Fruit fly (Drosophila melanogaster): Measurements from ENCODE around the gene CG32023.

Gene CG32023

dm6 chr3L:8823730-8824374 lies 19.9 kb upstream of the CG32023 start (continued):
- TF ChIP-seq CG1621 (tag; optimal IDR thresholded peaks at IDR 0.05) (peak; percentile 84), achi (GFP tag; optimal IDR thresholded peaks at IDR 0.05) (peak; percentile 75), CG9139 (GFP tag; optimal IDR thresholded peaks at IDR 0.05) (peak; percentile 59), CG10669 (GFP tag; optimal IDR thresholded peaks at IDR 0.05) (peak; percentile 61), dac (GFP tag; optimal IDR thresholded peaks at IDR 0.05) (no peak), spab (GFP tag; optimal IDR thresholded peaks at IDR 0.05) (peak; percentile 63), CG3032 (tag; optimal IDR thresholded peaks at IDR 0.05) (peak; percentile 84), CG15336 (GFP tag; IDR thresholded peaks at IDR 0.05) (peak; percentile 39; the same call in 1 of the 2 replicates), CG8119 (GFP tag; IDR thresholded peaks at IDR 0.05) (peak; percentile 60; the same call in 2 of the 3 replicates), CG31627 (GFP tag; optimal IDR thresholded peaks at IDR 0.05) (peak; percentile 71), CG6854 (GFP tag; optimal IDR thresholded peaks at IDR 0.05) (no peak), Eip78C (GFP tag) (peak; percentile 87), CG7368 (GFP tag; optimal IDR thresholded peaks at IDR 0.05) (peak; percentile 38), CG6792 (GFP tag; optimal IDR thresholded peaks at IDR 0.05) (peak; percentile 63), CG6276 (GFP tag; optimal IDR thresholded peaks at IDR 0.05) (no peak), fd59A (GFP tag; optimal IDR thresholded peaks at IDR 0.05) (peak; percentile 84), CG11902 (GFP tag; optimal IDR thresholded peaks at IDR 0.05) (no peak)

dm6 chr3L:8822881-8823435 lies 19.0 kb upstream of the CG32023 start:
- TF ChIP-seq dsx (GFP tag; optimal IDR thresholded peaks at IDR 0.05; ENCODE audit: poor library complexity, severe bottlenecking) (peak; percentile 7), CG6808 (GFP tag; optimal IDR thresholded peaks at IDR 0.05) (peak; percentile 45), eg (GFP tag; IDR thresholded peaks at IDR 0.05) (0 out of 3 replicates have a peak, but pooled peaks have one; percentile 15), Sox102F (GFP tag; optimal IDR thresholded peaks at IDR 0.05) (no peak), esn (GFP tag; optimal IDR thresholded peaks at IDR 0.05) (no peak), CG1621 (tag; optimal IDR thresholded peaks at IDR 0.05) (peak; percentile 6), Blimp-1 (GFP tag; optimal IDR thresholded peaks at IDR 0.05) (peak; percentile 91)

dm6 chr3L:8821708-8822660 lies 18.0 kb upstream of the CG32023 start:
- peak; percentile 67 for TF ChIP-seq cyc (GFP tag; optimal IDR thresholded peaks at IDR 0.05)
- peak; percentile 96 for TF ChIP-seq Ets96B (tag; optimal IDR thresholded peaks at IDR 0.05)
- TF ChIP-seq CG15336 (GFP tag; IDR thresholded peaks at IDR 0.05) = peak; percentile 91
- peak; percentile 78 for TF ChIP-seq Hr39 (GFP tag; optimal IDR thresholded peaks at IDR 0.05)
- peak; percentile 89 for TF ChIP-seq CG9139 (GFP tag; optimal IDR thresholded peaks at IDR 0.05)
- peak; percentile 91 to 93 for TF ChIP-seq ss (GFP tag; optimal IDR thresholded peaks at IDR 0.05)
- peak; percentile 91 for TF ChIP-seq CG1621 (tag; optimal IDR thresholded peaks at IDR 0.05)
- peak; percentile 84 for TF ChIP-seq CG31627 (GFP tag; optimal IDR thresholded peaks at IDR 0.05)
- TF ChIP-seq Sox102F (GFP tag; optimal IDR thresholded peaks at IDR 0.05) = peak; percentile 82
- peak; percentile 63 for TF ChIP-seq CG11294 (GFP tag; IDR thresholded peaks at IDR 0.05)
- peak; percentile 95 for TF ChIP-seq CG10669 (GFP tag; optimal IDR thresholded peaks at IDR 0.05)
- TF ChIP-seq Eip78C (GFP tag) = peak; percentile 98
- TF ChIP-seq OdsH (GFP tag; optimal IDR thresholded peaks at IDR 0.05) = peak; percentile 90
- peak; percentile 88 for TF ChIP-seq CG8632 (GFP tag; optimal IDR thresholded peaks at IDR 0.05)
- peak; percentile 88 for TF ChIP-seq achi (GFP tag; optimal IDR thresholded peaks at IDR 0.05)
- TF ChIP-seq Lpt (GFP tag; optimal IDR thresholded peaks at IDR 0.05) = peak; percentile 80
- TF ChIP-seq fkh (GFP tag; optimal IDR thresholded peaks at IDR 0.05) = no peak
- TF ChIP-seq CG32006 (GFP tag; optimal IDR thresholded peaks at IDR 0.05) = peak; percentile 85
- peak; percentile 77 for TF ChIP-seq CG6854 (GFP tag; optimal IDR thresholded peaks at IDR 0.05)
- peak; percentile 95 for TF ChIP-seq CG3032 (tag; optimal IDR thresholded peaks at IDR 0.05)
- TF ChIP-seq Ets21C (GFP tag; optimal IDR thresholded peaks at IDR 0.05) = peak; percentile 67
- TF ChIP-seq svp (GFP tag) = peak; percentile 95
- peak; percentile 48 for TF ChIP-seq dac (GFP tag; optimal IDR thresholded peaks at IDR 0.05)
- peak; percentile 92 for TF ChIP-seq CG6792 (GFP tag; optimal IDR thresholded peaks at IDR 0.05)
- peak; percentile 90 for TF ChIP-seq CG8119 (GFP tag; IDR thresholded peaks at IDR 0.05)
- peak; percentile 86 for TF ChIP-seq Met (GFP tag; optimal IDR thresholded peaks at IDR 0.05)
- TF ChIP-seq Eip93F (GFP tag; optimal IDR thresholded peaks at IDR 0.05) = peak; percentile 62
- peak; percentile 92 for TF ChIP-seq CG6808 (GFP tag; optimal IDR thresholded peaks at IDR 0.05)
- peak; percentile 90 for TF ChIP-seq CG11762 (GFP tag; optimal IDR thresholded peaks at IDR 0.05; ENCODE audit: insufficient read depth)
- TF ChIP-seq Hr4 (GFP tag; optimal IDR thresholded peaks at IDR 0.05) = peak; percentile 74
- peak; percentile 89 for TF ChIP-seq topi (GFP tag; optimal IDR thresholded peaks at IDR 0.05)
- peak; percentile 94 for TF ChIP-seq spab (GFP tag; optimal IDR thresholded peaks at IDR 0.05)
